Worm (Caenorhabditis elegans) whole organism, late embryonic: ENCODE measurements around the gene srt-22.

ENCODE experiments used
- fax-1 ChIP-seq: sonication (generic microtip); optimal IDR thresholded peaks from 2 replicates; lab custom pipeline; 2016; ENCODE audit warnings: missing genotype, missing genetic modification characterization, missing compliant biosample characterization
- nfya-1 ChIP-seq: sonication (generic microtip); optimal IDR thresholded peaks from 2 replicates; lab custom pipeline; 2017; ENCODE audit warnings: missing genetic modification characterization, mild to moderate bottlenecking, missing compliant biosample characterization, antibody characterized with exemption, moderate library complexity

DNA sequence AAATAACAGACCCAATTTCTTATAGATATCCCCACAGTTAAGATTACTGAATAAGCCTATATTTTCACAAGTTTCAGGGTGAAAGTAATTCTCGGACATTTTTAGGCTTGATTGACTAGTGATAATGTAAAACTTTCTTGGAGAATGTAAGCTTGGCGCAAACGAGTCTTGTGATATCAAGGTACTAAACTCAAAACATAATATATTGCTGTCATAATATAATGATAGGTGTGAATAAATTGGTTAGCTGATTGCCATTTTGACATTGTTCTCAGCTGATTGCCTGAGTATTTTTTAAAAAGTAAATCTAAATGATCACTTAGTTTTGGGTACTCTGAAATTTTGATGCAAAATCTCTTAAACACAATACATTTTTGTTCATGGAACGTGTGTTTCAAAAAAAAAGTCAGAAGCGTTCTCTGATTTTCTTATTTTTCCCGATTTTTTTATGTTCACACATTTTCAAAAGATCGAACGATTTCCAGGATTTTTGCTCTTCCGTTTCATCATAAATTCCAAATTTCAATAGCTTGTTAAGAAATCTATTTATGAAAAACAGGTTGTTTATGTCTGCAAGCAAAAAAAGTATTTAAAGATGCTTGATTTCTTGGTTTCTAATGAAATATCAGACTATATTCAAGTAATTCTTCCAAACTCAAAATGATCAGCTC is 34.3 kb downstream of the srt-22 start, which contains the start of the genes srw-19 and srx-51:
- no peak for TF ChIP-seq fax-1 (tag; lab: Kevin White, UChicago)
- TF ChIP-seq nfya-1 (tag; lab: Kevin White, UChicago), result no peak
